Fruit fly (Drosophila melanogaster) whole organism, adult: ENCODE measurements around the gene sick.

ENCODE experiments used
- CG12768 ChIP-seq: fragments of 200-800 bp; sonication (Bioruptor generic); optimal IDR thresholded peaks from 2 replicates; lab custom pipeline; 2017; ENCODE audit warnings: missing biosample characterization, missing genetic modification characterization, mild to moderate bottlenecking, moderate library complexity, missing genetic modification reagents
- CG14711 ChIP-seq: fragments of 200-800 bp; sonication (Bioruptor generic); optimal IDR thresholded peaks from 2 replicates; lab custom pipeline; 2018; ENCODE audit warnings: missing biosample characterization, mild to moderate bottlenecking, missing genetic modification characterization, moderate library complexity
- CG7045 ChIP-seq: fragments of 200-800 bp; sonication (Bioruptor generic); optimal IDR thresholded peaks from 2 replicates; lab custom pipeline; 2017; ENCODE audit warnings: missing biosample characterization, mild to moderate bottlenecking, missing genetic modification characterization
- CG7101 ChIP-seq: fragments of 200-800 bp; sonication (Bioruptor generic); optimal IDR thresholded peaks from 2 replicates; lab custom pipeline; 2018; ENCODE audit warnings: missing biosample characterization, mild to moderate bottlenecking, missing genetic modification characterization, moderate library complexity
- Clk ChIP-seq: fragments of 200-800 bp; sonication (Bioruptor generic); optimal IDR thresholded peaks from 2 replicates; lab custom pipeline; 2017; ENCODE audit warnings: missing biosample characterization, missing genetic modification characterization
- Crg-1 ChIP-seq: fragments of 200-800 bp; sonication (Bioruptor generic); optimal IDR thresholded peaks from 2 replicates; lab custom pipeline; 2016; ENCODE audit warnings: missing biosample characterization, missing genetic modification characterization
- Hr96 ChIP-seq: fragments of 200-800 bp; sonication (Bioruptor generic); optimal IDR thresholded peaks from 2 replicates; lab custom pipeline; 2016; ENCODE audit warnings: missing biosample characterization, missing genetic modification characterization
- bab1 ChIP-seq: fragments of 200-800 bp; sonication (Bioruptor generic); optimal IDR thresholded peaks from 3 replicates; lab custom pipeline; 2019; ENCODE audit warnings: missing biosample characterization, mild to moderate bottlenecking, missing genetic modification characterization, moderate library complexity
- cic ChIP-seq: fragments of 200-800 bp; sonication (Bioruptor generic); optimal IDR thresholded peaks from 2 replicates; lab custom pipeline; 2017; ENCODE audit warnings: missing biosample characterization, mild to moderate bottlenecking, missing genetic modification characterization, moderate library complexity
- cnc ChIP-seq, 2 experiments: fragments of >200 bp; optimal IDR thresholded peaks; 2 replicates each; lab custom pipeline; 2017
- tj ChIP-seq: fragments of 200-800 bp; sonication (Bioruptor generic); optimal IDR thresholded peaks from 3 replicates; lab custom pipeline; 2017; ENCODE audit warnings: missing biosample characterization, mild to moderate bottlenecking, missing genetic modification characterization, moderate library complexity
- toe ChIP-seq: fragments of 200-800 bp; sonication (Bioruptor generic); optimal IDR thresholded peaks from 2 replicates; lab custom pipeline; 2016; ENCODE audit warnings: missing biosample characterization, missing genetic modification characterization

- no peak for TF ChIP-seq Clk (GFP tag; lab: Kevin White, UChicago)
- no peak for TF ChIP-seq Crg-1
- TF ChIP-seq CG7101 (tag; lab: Kevin White, UChicago): no peak
- TF ChIP-seq tj (GFP tag; lab: Kevin White, UChicago): no peak
- no peak for TF ChIP-seq toe (GFP tag; lab: Kevin White, UChicago)
- TF ChIP-seq cic (GFP tag; lab: Kevin White, UChicago): no peak
- TF ChIP-seq cnc (optimal IDR thresholded peaks at IDR 0.05; lab: Kevin White, UChicago): no peak
- no peak for TF ChIP-seq bab1 (GFP tag; lab: Kevin White, UChicago)
- TF ChIP-seq CG14711 (tag; lab: Kevin White, UChicago): no peak
- TF ChIP-seq Hr96 (GFP tag; lab: Kevin White, UChicago): no peak
- no peak for TF ChIP-seq CG12768 (GFP tag; lab: Kevin White, UChicago)
- TF ChIP-seq CG7045: no peak
Measured at dm6 chr2L:19774278-19774677, 21.9 kb upstream of the sick start.
